Fruit fly (Drosophila melanogaster) whole organism, embryonic: Measurements from ENCODE around the gene Arp3.

Experiments used
- Bteb2 ChIP-seq: fragments of 200-800 bp; sonication (Bioruptor generic); optimal IDR thresholded peaks from 2 replicates; lab custom pipeline; 2016; ENCODE audit warnings: missing biosample characterization, missing genetic modification characterization
- CG11085 ChIP-seq: fragments of 200-800 bp; sonication (Bioruptor generic); IDR thresholded peaks from 2 replicates; pipeline ENCODE4 v1.3.6; 2022; ENCODE audit warnings: missing biosample characterization, missing genetic modification characterization
- CG2116 ChIP-seq: fragments of 200-800 bp; sonication (Bioruptor generic); optimal IDR thresholded peaks from 3 replicates; lab custom pipeline; 2018; ENCODE audit warnings: missing biosample characterization, mild to moderate bottlenecking, missing genetic modification characterization
- CG7786 ChIP-seq: fragments of 200-800 bp; sonication (Bioruptor generic); optimal IDR thresholded peaks from 2 replicates; lab custom pipeline; 2016; ENCODE audit warnings: missing biosample characterization, missing genetic modification characterization
- CG7987 ChIP-seq: fragments of 200-800 bp; sonication (Bioruptor generic); optimal IDR thresholded peaks from 2 replicates; lab custom pipeline; 2018; ENCODE audit warnings: missing biosample characterization, mild to moderate bottlenecking, missing genetic modification characterization, moderate library complexity
- Dll ChIP-seq: fragments of 200-800 bp; sonication (Bioruptor generic); IDR thresholded peaks from 4 replicates; pipeline ENCODE4 v1.3.6; 2022; ENCODE audit warnings: missing biosample characterization, missing genetic modification characterization; ENCODE audit not compliant: partially characterized antibody
- Hr78 ChIP-seq, 2 experiments: fragments of 200-800 bp in 1 of 2; fragments of >200 bp in 1 of 2; sonication (Bioruptor generic) in 1 of 2; optimal IDR thresholded peaks; 2 replicates each; lab custom pipeline; 2017 to 2019; ENCODE audit warnings: missing biosample characterization in 2 of 2, missing genetic modification characterization in 2 of 2, mild to moderate bottlenecking in 1 of 2, moderate library complexity in 1 of 2
- psq ChIP-seq: fragments of 200-800 bp; sonication (Bioruptor generic); optimal IDR thresholded peaks from 2 replicates; lab custom pipeline; 2017; ENCODE audit warnings: missing biosample characterization, missing genetic modification characterization

dm6 chr3L:8081822-8082221 lies 33.9 kb downstream of the Arp3 start:
- TF ChIP-seq CG7987 (GFP tag; lab: Kevin White, UChicago), result peak; percentile 78
- no peak for TF ChIP-seq Hr78 (GFP tag; optimal IDR thresholded peaks at IDR 0.05; lab: Kevin White, UChicago)
- TF ChIP-seq CG2116, result peak; percentile 17
- TF ChIP-seq CG11085 (GFP tag; lab: Robert Waterston, UW), result no peak
- no peak for TF ChIP-seq Bteb2 (GFP tag; lab: Kevin White, UChicago)
- TF ChIP-seq Dll, result peak; percentile 48; the same call in 1 of the 4 replicates
- no peak for TF ChIP-seq psq (GFP tag; lab: Kevin White, UChicago)
- peak; percentile 19 for TF ChIP-seq CG7786 (GFP tag; lab: Kevin White, UChicago)
